Worm (Caenorhabditis elegans): Measurements from ENCODE around the gene C50F4.6.

- TF ChIP-seq fkh-10 (GFP tag; optimal IDR thresholded peaks at IDR 0.05): no peak
- no peak for TF ChIP-seq ama-1 (optimal IDR thresholded peaks at IDR 0.05)
- no peak for TF ChIP-seq F13H6.1 (tag; optimal IDR thresholded peaks at IDR 0.05)
- TF ChIP-seq dve-1 (tag; optimal IDR thresholded peaks at IDR 0.05): no peak
- TF ChIP-seq fax-1 (tag; optimal IDR thresholded peaks at IDR 0.05): no peak
- TF ChIP-seq ceh-9 (tag; optimal IDR thresholded peaks at IDR 0.05): no peak
- TF ChIP-seq nfya-1 (tag; optimal IDR thresholded peaks at IDR 0.05): no peak
- no peak for TF ChIP-seq dmd-4 (tag; optimal IDR thresholded peaks at IDR 0.05; ENCODE audit: borderline replicate concordance)
- TF ChIP-seq ceh-22 (tag; optimal IDR thresholded peaks at IDR 0.05): no peak
- no peak for TF ChIP-seq hlh-8 (tag; optimal IDR thresholded peaks at IDR 0.05)
- TF ChIP-seq unc-3 (GFP tag; conservative IDR thresholded peaks at IDR 0.05): no peak
- no peak for TF ChIP-seq unc-3 (tag; optimal IDR thresholded peaks at IDR 0.05)
- no peak for TF ChIP-seq pqm-1 (tag; optimal IDR thresholded peaks at IDR 0.05)
These were observed 25.8 kb downstream of the C50F4.6 start for ce11 chrV:9571673-9572072.

Measured in whole organism, late embryonic.